Worm (Caenorhabditis elegans) whole organism, L1 larva: Measurements from ENCODE around the gene T01B6.1.

ENCODE experiments used
- C34B4.2 ChIP-seq: sonication (generic microtip); optimal IDR thresholded peaks from 2 replicates; lab custom pipeline; 2017; ENCODE audit warnings: mild to moderate bottlenecking, missing genetic modification characterization, missing compliant biosample characterization
- aha-1 ChIP-seq: fragments of 150-350 bp; optimal IDR thresholded peaks from 2 replicates; lab custom pipeline; 2014; ENCODE audit warnings: missing biosample characterization, missing genetic modification characterization
- alr-1 ChIP-seq: fragments of 200-800 bp; sonication (Bioruptor generic); optimal IDR thresholded peaks from 2 replicates; lab custom pipeline; 2018; ENCODE audit warnings: borderline replicate concordance, mild to moderate bottlenecking, missing genetic modification characterization, missing compliant biosample characterization
- aly-2 ChIP-seq: fragments of 150-350 bp; optimal IDR thresholded peaks from 2 replicates; lab custom pipeline; 2014; ENCODE audit warnings: missing biosample characterization, missing genetic modification characterization
- ama-1 ChIP-seq: fragments of 150-350 bp; optimal IDR thresholded peaks from 2 replicates; lab custom pipeline; 2014
- blmp-1 ChIP-seq: fragments of 150-350 bp; optimal IDR thresholded peaks from 2 replicates; lab custom pipeline; 2014; ENCODE audit warnings: missing biosample characterization, missing genetic modification characterization
- ceh-63 ChIP-seq: fragments of 200-800 bp; sonication (Bioruptor generic); optimal IDR thresholded peaks from 2 replicates; lab custom pipeline; 2018; ENCODE audit warnings: mild to moderate bottlenecking, missing genetic modification characterization, missing compliant biosample characterization
- ceh-8 ChIP-seq: fragments of 200-800 bp; sonication (Bioruptor generic); optimal IDR thresholded peaks from 2 replicates; lab custom pipeline; 2018; ENCODE audit warnings: mild to moderate bottlenecking, missing genetic modification characterization, moderate library complexity, missing compliant biosample characterization
- ceh-82 ChIP-seq, 3 experiments: fragments of 150-350 bp in 1 of 3; sonication (generic microtip) in 2 of 3; optimal IDR thresholded peaks; 2 replicates each; lab custom pipeline; 2014 to 2017; ENCODE audit warnings: missing biosample characterization in 3 of 3, missing genetic modification characterization in 3 of 3
- ceh-88 ChIP-seq: fragments of 200-800 bp; sonication (Bioruptor generic); IDR thresholded peaks from 2 replicates; pipeline ENCODE4 v1.3.6; 2022; ENCODE audit warnings: missing genetic modification characterization, missing compliant biosample characterization
- dpl-1 ChIP-seq, 3 experiments: fragments of 150-350 bp in 2 of 3; sonication (generic microtip) in 1 of 3; optimal IDR thresholded peaks; 2 replicates each; lab custom pipeline; 2014 to 2017; ENCODE audit warnings: missing biosample characterization in 3 of 3, missing genetic modification characterization in 3 of 3, missing genetic modification reagents in 3 of 3
- efl-1 ChIP-seq, 4 experiments: fragments of 150-350 bp; optimal IDR thresholded peaks in 3 of 4; peaks in 1 of 4; 1 replicate in 1 of 4; 2 replicates in 3 of 4; lab custom pipeline; 2014; ENCODE audit warnings: missing biosample characterization in 2 of 4, missing genetic modification characterization in 2 of 4, missing genetic modification reagents in 2 of 4
- elt-3 ChIP-seq, 6 experiments: fragments of 150-350 bp in 1 of 6; sonication (generic microtip); optimal IDR thresholded peaks; 2 replicates each; lab custom pipeline; 2017 to 2018; ENCODE audit warnings: missing biosample characterization in 6 of 6, missing genetic modification characterization in 6 of 6, inconsistent platforms in 1 of 6
- fkh-8 ChIP-seq: sonication (generic microtip); optimal IDR thresholded peaks from 2 replicates; lab custom pipeline; 2016; ENCODE audit warnings: mild to moderate bottlenecking, missing genetic modification characterization, missing compliant biosample characterization
- hpl-2 ChIP-seq: fragments of 150-350 bp; optimal IDR thresholded peaks from 2 replicates; lab custom pipeline; 2014; ENCODE audit warnings: missing biosample characterization, missing genetic modification reagents, missing genetic modification characterization
- isw-1 ChIP-seq: fragments of 200-800 bp; sonication (Bioruptor generic); IDR thresholded peaks from 2 replicates; pipeline ENCODE4 v1.3.6; 2022; ENCODE audit warnings: missing genetic modification characterization, missing compliant biosample characterization
- lin-14 ChIP-seq: fragments of 200-800 bp; sonication (Bioruptor generic); optimal IDR thresholded peaks from 2 replicates; lab custom pipeline; 2018; ENCODE audit warnings: mild to moderate bottlenecking, missing genetic modification characterization, moderate library complexity, missing compliant biosample characterization
- lin-15B ChIP-seq: fragments of 150-350 bp; sonication (generic microtip); optimal IDR thresholded peaks from 3 replicates; lab custom pipeline; 2014; ENCODE audit warnings: missing biosample characterization, missing genetic modification characterization
- lin-35 ChIP-seq, 2 experiments: fragments of 150-350 bp; optimal IDR thresholded peaks; 2 replicates each; lab custom pipeline; 2014; ENCODE audit warnings: missing biosample characterization in 2 of 2, missing genetic modification characterization in 2 of 2, missing genetic modification reagents in 2 of 2
- lin-39 ChIP-seq: fragments of 150-350 bp; optimal IDR thresholded peaks from 2 replicates; lab custom pipeline; 2014; ENCODE audit warnings: missing biosample characterization, missing genetic modification reagents, missing genetic modification characterization
- lir-3 ChIP-seq: sonication (generic microtip); optimal IDR thresholded peaks from 2 replicates; lab custom pipeline; 2016; ENCODE audit warnings: mild to moderate bottlenecking, missing genetic modification characterization, moderate library complexity, missing compliant biosample characterization; ENCODE audit not compliant: poor library complexity
- mdl-1 ChIP-seq, 2 experiments: fragments of 150-350 bp; optimal IDR thresholded peaks; 2 replicates each; lab custom pipeline; 2014 to 2017; ENCODE audit warnings: missing biosample characterization in 2 of 2, missing genetic modification characterization in 2 of 2, inconsistent platforms in 1 of 2
- nhr-20 ChIP-seq: sonication (generic microtip); optimal IDR thresholded peaks from 2 replicates; lab custom pipeline; 2016; ENCODE audit warnings: mild to moderate bottlenecking, missing genetic modification characterization, missing compliant biosample characterization
- nhr-237 ChIP-seq: fragments of 150-350 bp; optimal IDR thresholded peaks from 2 replicates; lab custom pipeline; 2014; ENCODE audit warnings: missing biosample characterization, missing genetic modification characterization
- nhr-47 ChIP-seq: sonication (generic microtip); optimal IDR thresholded peaks from 2 replicates; lab custom pipeline; 2016; ENCODE audit warnings: mild to moderate bottlenecking, missing genetic modification characterization, moderate library complexity, missing compliant biosample characterization
- nhr-71 ChIP-seq: sonication (generic microtip); optimal IDR thresholded peaks from 2 replicates; lab custom pipeline; 2016; ENCODE audit warnings: mild to moderate bottlenecking, missing genetic modification characterization, moderate library complexity, missing compliant biosample characterization
- nhr-77 ChIP-seq: fragments of 150-350 bp; optimal IDR thresholded peaks from 2 replicates; lab custom pipeline; 2014; ENCODE audit warnings: missing biosample characterization, missing genetic modification characterization
- nhr-84 ChIP-seq: sonication (generic microtip); optimal IDR thresholded peaks from 2 replicates; lab custom pipeline; 2017; ENCODE audit warnings: missing biosample characterization, missing genetic modification characterization
- nhr-85 ChIP-seq: sonication (generic microtip); peaks from one replicate; lab custom pipeline; 2016; ENCODE audit warnings: missing genetic modification characterization, inconsistent platforms, missing compliant biosample characterization
- nhr-90 ChIP-seq: sonication (generic microtip); optimal IDR thresholded peaks from 2 replicates; lab custom pipeline; 2016; ENCODE audit warnings: mild to moderate bottlenecking, missing genetic modification characterization, missing compliant biosample characterization; ENCODE audit not compliant: poor library complexity
- pax-3 ChIP-seq: fragments of 200-800 bp; sonication (Bioruptor generic); optimal IDR thresholded peaks from 2 replicates; lab custom pipeline; 2018; ENCODE audit warnings: mild to moderate bottlenecking, missing genetic modification characterization, moderate library complexity, missing compliant biosample characterization
- rnt-1 ChIP-seq: sonication (generic microtip); optimal IDR thresholded peaks from 2 replicates; lab custom pipeline; 2016; ENCODE audit warnings: mild to moderate bottlenecking, missing genetic modification characterization, moderate library complexity, missing compliant biosample characterization
- skn-1 ChIP-seq: fragments of 150-350 bp; optimal IDR thresholded peaks from 2 replicates; lab custom pipeline; 2014; ENCODE audit warnings: missing biosample characterization, missing genetic modification characterization
- snpc-4 ChIP-seq: fragments of 150-350 bp; optimal IDR thresholded peaks from 2 replicates; lab custom pipeline; 2014; ENCODE audit warnings: missing biosample characterization, missing genetic modification characterization
- snu-23 ChIP-seq: sonication (generic microtip); optimal IDR thresholded peaks from 2 replicates; lab custom pipeline; 2016; ENCODE audit warnings: missing genetic modification characterization, missing compliant biosample characterization
- sox-4 ChIP-seq: sonication (generic microtip); optimal IDR thresholded peaks from 2 replicates; lab custom pipeline; 2016; ENCODE audit warnings: missing genetic modification characterization, missing compliant biosample characterization
- sptf-1 ChIP-seq: fragments of 150-350 bp; optimal IDR thresholded peaks from 2 replicates; lab custom pipeline; 2014; ENCODE audit warnings: missing biosample characterization, missing genetic modification characterization
- tlp-1 ChIP-seq: fragments of 150-350 bp; optimal IDR thresholded peaks from 2 replicates; lab custom pipeline; 2014; ENCODE audit warnings: missing biosample characterization, missing genetic modification characterization
- unc-130 ChIP-seq: fragments of 150-350 bp; optimal IDR thresholded peaks from 2 replicates; lab custom pipeline; 2017; ENCODE audit warnings: missing biosample characterization, missing genetic modification characterization, inconsistent platforms
- unc-30 ChIP-seq: sonication (generic microtip); optimal IDR thresholded peaks from 2 replicates; lab custom pipeline; 2017; ENCODE audit warnings: missing biosample characterization, missing genetic modification characterization
- unc-62 ChIP-seq: fragments of 150-350 bp; optimal IDR thresholded peaks from 2 replicates; lab custom pipeline; 2014; ENCODE audit warnings: missing biosample characterization, missing genetic modification reagents, missing genetic modification characterization
- zip-4 ChIP-seq: fragments of 200-800 bp; sonication (Bioruptor generic); optimal IDR thresholded peaks from 2 replicates; lab custom pipeline; 2018; ENCODE audit warnings: mild to moderate bottlenecking, missing genetic modification characterization, moderate library complexity, missing compliant biosample characterization
- ztf-4 ChIP-seq: fragments of 150-350 bp; optimal IDR thresholded peaks from 2 replicates; lab custom pipeline; 2014; ENCODE audit warnings: missing biosample characterization, missing genetic modification characterization

T01B6.1 gene

DNA sequence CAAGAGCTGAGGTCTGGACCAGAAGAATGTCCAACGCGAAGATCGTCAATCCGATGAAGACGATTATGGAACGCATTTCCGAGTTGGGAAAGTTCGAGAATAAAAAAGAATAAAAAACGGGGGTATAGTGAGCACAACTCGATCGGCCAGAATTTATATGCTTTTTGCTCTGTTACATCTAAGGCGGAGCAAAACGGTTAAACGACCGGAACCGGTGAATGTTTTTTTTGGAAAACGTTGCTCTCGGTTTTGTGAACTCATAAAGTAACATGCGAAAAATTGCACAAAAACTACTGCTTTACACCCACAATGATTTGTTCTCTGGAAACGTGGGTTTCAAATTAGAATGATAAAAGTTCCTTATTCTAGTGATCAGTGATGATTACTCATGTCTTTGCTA, 6.5 kb downstream of the T01B6.1 start, which contains the start of gene nlp-22:
Gene nlp-22, minus strand, starts transcription at position 101 of the 400 bp plus-strand sequence.
- TF ChIP-seq fkh-8 (no peak), skn-1 (tag; lab: Kevin White, UChicago) (no peak), isw-1 (no peak), aha-1 (no peak), snpc-4 (tag; lab: Kevin White, UChicago) (no peak), dpl-1 (GFP tag; optimal IDR thresholded peaks at IDR 0.05; lab: Kevin White, UChicago) (no peak), pax-3 (tag; lab: Kevin White, UChicago) (no peak), sptf-1 (tag; lab: Kevin White, UChicago) (no peak), aly-2 (tag; lab: Kevin White, UChicago) (no peak), lin-39 (no peak), ceh-8 (GFP tag; lab: Kevin White, UChicago) (no peak)

DNA sequence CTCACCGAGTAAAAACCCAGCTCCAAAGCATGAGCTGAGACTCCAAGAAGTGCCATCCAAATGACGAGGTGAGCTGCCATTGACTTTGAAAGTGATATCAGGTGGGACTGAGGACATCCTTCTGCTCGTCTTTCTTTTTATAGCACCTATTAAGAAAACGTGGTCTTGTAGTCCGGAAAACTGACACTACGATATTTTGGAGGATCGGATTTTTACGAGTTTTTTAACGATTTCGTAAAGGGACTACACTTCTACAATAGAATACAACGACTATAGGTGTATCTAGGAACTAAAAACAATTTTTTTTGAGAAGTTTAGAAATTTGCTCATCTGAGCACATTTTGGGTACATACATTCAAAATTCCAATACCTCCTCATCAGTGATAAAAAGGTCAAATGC, 7.4 kb downstream of the T01B6.1 start, which contains the start of gene nlp-23:
Gene nlp-23, minus strand, starts transcription at position 101 of the 400 bp plus-strand sequence.
- TF ChIP-seq nhr-20 (no peak), nhr-47 (no peak), aly-2 (tag; lab: Kevin White, UChicago) (no peak), efl-1 (optimal IDR thresholded peaks at IDR 0.05; lab: Kevin White, UChicago) (no peak), efl-1 (GFP tag; optimal IDR thresholded peaks at IDR 0.05 in 1 of 2; lab: Kevin White, UChicago) (no peak), alr-1 (tag; lab: Kevin White, UChicago) (no peak), C34B4.2 (tag; lab: Kevin White, UChicago) (no peak), mdl-1 (tag; optimal IDR thresholded peaks at IDR 0.05; lab: Kevin White, UChicago) (no peak), nhr-71 (tag; lab: Kevin White, UChicago) (no peak), elt-3 (tag; optimal IDR thresholded peaks at IDR 0.05; lab: Kevin White, UChicago) (no peak), aha-1 (no peak), unc-30 (no peak), nhr-90 (tag; lab: Kevin White, UChicago) (no peak), lin-15B (tag; lab: Kevin White, UChicago) (no peak), nhr-85 (tag; lab: Kevin White, UChicago) (no peak), sox-4 (no peak), nhr-77 (tag; lab: Kevin White, UChicago) (no peak), lin-35 (GFP tag; optimal IDR thresholded peaks at IDR 0.05; lab: Kevin White, UChicago) (no peak), lir-3 (tag; lab: Kevin White, UChicago) (no peak), ztf-4 (tag; lab: Kevin White, UChicago) (no peak), isw-1 (no peak)
- TF ChIP-seq, all 84 proteins: peak for 0

DNA sequence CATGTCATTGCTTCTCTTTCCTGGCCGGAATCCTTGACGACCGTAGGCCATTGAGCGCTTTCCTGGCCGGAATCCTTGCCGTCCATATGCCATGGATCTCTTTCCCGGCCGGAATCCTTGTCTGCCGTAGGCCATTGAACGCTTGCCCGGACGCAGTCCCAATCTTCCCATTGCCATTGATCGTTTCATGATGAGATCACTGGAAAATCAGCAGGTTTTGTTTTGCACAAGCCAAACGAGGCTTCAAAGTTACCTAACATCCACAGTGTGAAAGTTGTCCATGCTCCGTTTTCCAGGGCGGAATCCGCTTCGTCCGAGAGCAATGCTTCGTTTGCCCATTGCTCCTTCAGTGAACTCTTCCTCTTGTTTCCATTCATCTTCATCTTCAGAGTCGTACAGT, 8.6 kb downstream of the T01B6.1 start:
- TF ChIP-seq efl-1 (optimal IDR thresholded peaks at IDR 0.05; lab: Kevin White, UChicago) (no peak), efl-1 (GFP tag; optimal IDR thresholded peaks at IDR 0.05 in 1 of 2; lab: Kevin White, UChicago) (peak in 1 of 2 experiments; percentile 78), ceh-63 (no peak)

DNA sequence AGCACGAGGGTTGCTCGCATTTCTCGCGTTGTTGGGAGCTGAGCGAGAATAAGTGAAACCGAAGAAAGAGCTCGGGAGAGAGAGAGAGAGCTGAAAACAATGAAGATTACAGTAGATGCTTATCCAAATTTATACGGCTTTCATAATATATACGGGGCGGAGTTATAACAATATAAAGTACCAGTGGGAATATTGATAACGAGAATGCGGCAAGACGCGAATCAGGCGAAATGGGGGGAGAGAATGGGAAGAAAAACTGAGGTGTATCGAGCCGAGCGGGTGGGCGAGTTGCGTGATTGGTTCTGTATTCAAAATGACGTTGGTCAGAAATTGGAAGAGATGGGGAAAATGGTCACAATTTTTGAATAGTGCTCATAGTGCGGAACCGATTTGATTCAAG, 9.2 kb downstream of the T01B6.1 start, which contains the start of gene nlp-2:
Gene nlp-2, minus strand, starts transcription at position 101 of the 400 bp plus-strand sequence.
- no peak for TF ChIP-seq sptf-1 (tag; lab: Kevin White, UChicago)
- no peak for TF ChIP-seq blmp-1 (tag; lab: Kevin White, UChicago)
- TF ChIP-seq ceh-63 = no peak
- TF ChIP-seq hpl-2 = no peak
- no peak for TF ChIP-seq sox-4
- TF ChIP-seq lin-14 (GFP tag; lab: Kevin White, UChicago) = no peak
- TF ChIP-seq nhr-84 (tag; lab: Kevin White, UChicago) = no peak
- no peak for TF ChIP-seq nhr-237 (tag; lab: Kevin White, UChicago)

DNA sequence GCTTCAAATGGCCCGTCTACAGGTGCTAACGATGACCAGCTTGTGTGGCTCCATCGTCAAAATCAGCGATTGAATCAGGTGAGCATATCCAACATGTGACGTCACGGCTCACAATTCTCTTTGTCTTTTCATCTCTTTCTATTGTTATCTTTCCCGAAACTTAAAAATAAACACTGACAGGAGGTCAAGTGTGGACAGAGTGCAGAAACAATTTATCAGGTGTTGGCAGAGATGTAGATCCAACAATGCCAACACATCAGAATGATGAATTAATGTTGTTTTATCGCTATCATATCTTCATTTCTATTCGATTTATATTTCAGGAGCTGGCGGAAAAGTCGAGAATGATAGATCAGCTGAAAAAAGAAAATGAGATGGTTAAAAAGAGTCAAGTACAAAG, 12.5 kb downstream of the T01B6.1 start:
- no peak for TF ChIP-seq unc-130 (tag; lab: Kevin White, UChicago)
- no peak for TF ChIP-seq lin-15B (tag; lab: Kevin White, UChicago)
- TF ChIP-seq aly-2 (tag; lab: Kevin White, UChicago) = no peak
- TF ChIP-seq lin-39 = peak; percentile 72
- TF ChIP-seq ceh-88 = no peak
- peak; percentile 14 for TF ChIP-seq lir-3 (tag; lab: Kevin White, UChicago)
- TF ChIP-seq ceh-82 (tag; optimal IDR thresholded peaks at IDR 0.05; lab: Kevin White, UChicago) = no peak
- TF ChIP-seq efl-1 (optimal IDR thresholded peaks at IDR 0.05; lab: Kevin White, UChicago) = no peak
- TF ChIP-seq efl-1 (GFP tag; optimal IDR thresholded peaks at IDR 0.05 in 1 of 2; lab: Kevin White, UChicago) = no peak
- TF ChIP-seq unc-62 (GFP tag; lab: Kevin White, UChicago) = no peak
- no peak for TF ChIP-seq tlp-1 (tag; lab: Kevin White, UChicago)
- TF ChIP-seq nhr-47 = no peak
- TF ChIP-seq ama-1 (lab: Kevin White, UChicago) = no peak
- TF ChIP-seq zip-4 (GFP tag; lab: Kevin White, UChicago) = no peak
- TF ChIP-seq nhr-90 (tag; lab: Kevin White, UChicago) = no peak
- TF ChIP-seq unc-30 = no peak
- no peak for TF ChIP-seq snu-23
- TF ChIP-seq ztf-4 (tag; lab: Kevin White, UChicago) = peak; percentile 43
- TF ChIP-seq sptf-1 (tag; lab: Kevin White, UChicago) = no peak
- TF ChIP-seq nhr-237 (tag; lab: Kevin White, UChicago) = no peak
- TF ChIP-seq rnt-1 = peak; percentile 84
